Worm (Caenorhabditis elegans): ENCODE measurements around the gene T24D5.6.
A peak's percentile ranks its signal among the peaks of the same experiment; 100 is the strongest.

T24D5.6 gene

DNA sequence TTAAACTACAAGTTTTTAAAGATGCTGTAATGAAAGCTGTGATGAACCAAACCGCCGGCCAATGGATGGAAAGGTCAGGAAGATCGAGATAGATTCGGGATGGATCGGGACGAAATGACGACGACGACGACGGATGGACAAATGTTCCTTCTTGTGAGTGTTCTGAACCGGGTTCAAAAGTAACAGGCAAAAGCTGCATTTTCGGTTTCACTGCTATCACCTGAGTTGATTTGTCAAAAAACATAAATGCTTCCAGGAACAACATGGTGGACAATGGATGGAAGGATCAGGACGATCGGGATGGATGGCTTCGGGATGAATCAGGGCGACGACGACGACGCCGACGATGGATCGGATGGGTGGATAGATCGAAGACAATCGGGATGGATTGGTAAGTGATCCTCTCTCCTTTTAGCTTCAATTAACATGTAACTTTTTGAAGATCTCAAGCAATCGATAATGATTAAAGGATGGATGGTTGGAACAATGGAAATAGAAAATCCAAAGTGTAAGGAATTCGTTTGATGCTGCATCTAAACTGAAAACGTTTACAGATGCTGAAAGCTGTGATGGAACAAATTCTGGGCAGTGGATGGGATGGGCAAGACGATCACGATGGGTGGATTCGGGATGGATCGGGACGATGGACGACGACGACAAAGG, at the start of gene T24D5.6, which contains the start of gene R09A8.9:
Gene T24D5.6 (plus strand): TSS at position 301 of the 663 bp plus-strand sequence.
Gene R09A8.9 (plus strand): TSS at position 613 of the 663 bp plus-strand sequence.
- TF ChIP-seq nhr-77 (tag; optimal IDR thresholded peaks at IDR 0.05) (no peak), lin-39 (tag; optimal IDR thresholded peaks at IDR 0.05) (no peak), ZK546.5 (tag; optimal IDR thresholded peaks at IDR 0.05) (no peak), jun-1 (tag; optimal IDR thresholded peaks at IDR 0.05) (no peak), eor-1 (tag; optimal IDR thresholded peaks at IDR 0.05) (no peak), mml-1 (tag; optimal IDR thresholded peaks at IDR 0.05) (no peak), pqm-1 (tag; optimal IDR thresholded peaks at IDR 0.05) (no peak), aly-2 (tag; optimal IDR thresholded peaks at IDR 0.05) (no peak), fkh-2 (tag; optimal IDR thresholded peaks at IDR 0.05) (no peak), daf-12 (tag; optimal IDR thresholded peaks at IDR 0.05) (no peak), mdl-1 (tag; optimal IDR thresholded peaks at IDR 0.05) (no peak), elt-2 (tag; optimal IDR thresholded peaks at IDR 0.05) (no peak), nhr-11 (tag; optimal IDR thresholded peaks at IDR 0.05) (no peak), zag-1 (tag; optimal IDR thresholded peaks at IDR 0.05) (no peak), nfya-1 (tag; optimal IDR thresholded peaks at IDR 0.05; ENCODE audit: insufficient read depth) (no peak), nhr-12 (tag; optimal IDR thresholded peaks at IDR 0.05) (no peak), nhr-67 (tag; optimal IDR thresholded peaks at IDR 0.05) (no peak), unc-62 (GFP tag; optimal IDR thresholded peaks at IDR 0.05) (no peak)

DNA sequence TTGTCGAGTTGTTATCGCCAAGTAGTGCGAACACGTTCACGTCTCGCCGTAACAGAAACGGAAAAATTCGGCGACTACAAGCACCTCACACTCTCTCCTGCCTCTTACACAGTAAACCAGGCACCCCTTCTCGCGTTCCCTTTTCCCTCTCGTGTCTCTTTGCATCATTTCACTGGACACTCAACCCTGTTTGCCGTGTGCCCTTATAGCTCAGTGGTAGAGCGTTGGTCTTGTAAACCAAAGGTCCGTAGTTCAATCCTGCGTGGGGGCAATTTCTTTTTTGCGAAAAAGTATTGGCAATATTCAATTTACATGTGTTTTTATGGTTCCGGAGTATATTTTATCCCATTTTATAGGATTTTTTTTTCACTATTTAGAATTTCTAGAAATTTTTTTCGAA, 39.8 kb upstream of the T24D5.6 start:
- TF ChIP-seq hmg-11 (tag; optimal IDR thresholded peaks at IDR 0.05) (peak; percentile 93), elt-1 (tag; optimal IDR thresholded peaks at IDR 0.05) (no peak), ZK546.5 (tag; optimal IDR thresholded peaks at IDR 0.05) (no peak), tbx-2 (tag; optimal IDR thresholded peaks at IDR 0.05) (peak; percentile 72), ceh-82 (tag; optimal IDR thresholded peaks at IDR 0.05) (peak; percentile 46), elt-2 (tag; optimal IDR thresholded peaks at IDR 0.05) (peak; percentile 45), aly-2 (tag; optimal IDR thresholded peaks at IDR 0.05) (no peak), R02D3.7 (tag; optimal IDR thresholded peaks at IDR 0.05) (no peak), ceh-28 (tag; optimal IDR thresholded peaks at IDR 0.05) (peak; percentile 15), skn-1 (tag; optimal IDR thresholded peaks at IDR 0.05) (peak; percentile 6), nhr-11 (tag; optimal IDR thresholded peaks at IDR 0.05) (no peak), lin-39 (tag; optimal IDR thresholded peaks at IDR 0.05) (peak; percentile 40), elt-3 (tag; optimal IDR thresholded peaks at IDR 0.05) (no peak), jun-1 (tag; optimal IDR thresholded peaks at IDR 0.05) (peak; percentile 60), ceh-16 (tag; optimal IDR thresholded peaks at IDR 0.05) (no peak), egl-5 (tag; optimal IDR thresholded peaks at IDR 0.05) (no peak), lsy-12 (tag; optimal IDR thresholded peaks at IDR 0.05) (no peak), nfya-1 (tag; optimal IDR thresholded peaks at IDR 0.05; ENCODE audit: insufficient read depth) (peak; percentile 60), nhr-25 (tag; optimal IDR thresholded peaks at IDR 0.05) (peak; percentile 42), egl-27 (tag; optimal IDR thresholded peaks at IDR 0.05) (peak; percentile 44), fos-1 (tag; optimal IDR thresholded peaks at IDR 0.05) (no peak), zag-1 (tag; optimal IDR thresholded peaks at IDR 0.05) (no peak), fkh-10 (GFP tag; optimal IDR thresholded peaks at IDR 0.05) (no peak), pha-4 (tag; optimal IDR thresholded peaks at IDR 0.05) (peak; percentile 76), lin-15B (tag; optimal IDR thresholded peaks at IDR 0.05) (no peak), nhr-43 (tag; optimal IDR thresholded peaks at IDR 0.05; ENCODE audit: poor library complexity, severe bottlenecking) (peak; percentile 76)

DNA sequence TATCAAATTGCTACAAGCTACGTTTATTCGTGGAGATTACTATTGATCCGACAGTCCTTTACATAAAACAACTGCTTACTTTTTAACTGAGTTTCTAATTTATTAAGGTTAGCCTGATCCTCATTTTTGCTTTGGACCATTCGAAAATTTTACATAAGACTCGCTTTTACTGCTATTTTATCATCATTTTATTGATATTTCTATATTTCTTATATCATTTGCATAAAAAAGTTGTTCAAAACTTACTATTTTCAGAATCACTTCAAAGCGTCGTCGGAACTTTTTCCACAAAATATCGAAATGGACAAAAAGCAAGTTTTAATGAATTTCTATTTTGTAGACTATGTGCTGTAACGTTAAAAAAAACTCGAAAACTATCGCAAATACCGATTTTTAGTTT, 28.9 kb upstream of the T24D5.6 start, which contains the start of gene T24D5.1:
Gene T24D5.1 (plus strand): TSS at position 301 of the 400 bp plus-strand sequence.
- TF ChIP-seq nfya-1 (tag; optimal IDR thresholded peaks at IDR 0.05; ENCODE audit: insufficient read depth) (no peak), snpc-4 (tag; optimal IDR thresholded peaks at IDR 0.05) (no peak), nhr-23 (tag; optimal IDR thresholded peaks at IDR 0.05) (no peak), nhr-67 (tag; optimal IDR thresholded peaks at IDR 0.05) (no peak), ceh-28 (tag; optimal IDR thresholded peaks at IDR 0.05) (no peak), nhr-11 (tag; optimal IDR thresholded peaks at IDR 0.05) (no peak), elt-2 (tag; optimal IDR thresholded peaks at IDR 0.05) (no peak), fkh-10 (GFP tag; optimal IDR thresholded peaks at IDR 0.05) (no peak), ztf-11 (tag; optimal IDR thresholded peaks at IDR 0.05) (no peak), ceh-9 (tag; optimal IDR thresholded peaks at IDR 0.05) (no peak), sea-2 (GFP tag; optimal IDR thresholded peaks at IDR 0.05) (no peak), unc-39 (tag; optimal IDR thresholded peaks at IDR 0.05) (no peak)
